Fruit fly (Drosophila melanogaster) whole organism, prepupa: Measurements from ENCODE around the gene CG12009.

ENCODE experiments used
- Blimp-1 ChIP-seq: fragments of 200-800 bp; sonication (Bioruptor generic); optimal IDR thresholded peaks from 3 replicates; lab custom pipeline; 2017; ENCODE audit warnings: missing biosample characterization, missing genetic modification characterization, mild to moderate bottlenecking, moderate library complexity, missing genetic modification reagents
- CG1621 ChIP-seq: fragments of 200-800 bp; sonication (Bioruptor generic); optimal IDR thresholded peaks from 3 replicates; lab custom pipeline; 2018; ENCODE audit warnings: missing biosample characterization, mild to moderate bottlenecking, missing genetic modification characterization
- Eip93F ChIP-seq: fragments of 200-800 bp; sonication (Bioruptor generic); optimal IDR thresholded peaks from 2 replicates; lab custom pipeline; 2016; ENCODE audit warnings: missing biosample characterization, mild to moderate bottlenecking, missing genetic modification characterization
- Ets21C ChIP-seq: fragments of 200-800 bp; sonication (Bioruptor generic); optimal IDR thresholded peaks from 3 replicates; lab custom pipeline; 2016; ENCODE audit warnings: missing biosample characterization, missing genetic modification characterization
- ss ChIP-seq, 2 experiments: fragments of 200-800 bp; sonication (Bioruptor generic); optimal IDR thresholded peaks; 2 replicates in 1 of 2; 3 replicates in 1 of 2; lab custom pipeline; 2017 to 2018; ENCODE audit warnings: mild to moderate bottlenecking in 2 of 2, missing biosample characterization in 2 of 2, missing genetic modification characterization in 2 of 2, moderate library complexity in 1 of 2

DNA sequence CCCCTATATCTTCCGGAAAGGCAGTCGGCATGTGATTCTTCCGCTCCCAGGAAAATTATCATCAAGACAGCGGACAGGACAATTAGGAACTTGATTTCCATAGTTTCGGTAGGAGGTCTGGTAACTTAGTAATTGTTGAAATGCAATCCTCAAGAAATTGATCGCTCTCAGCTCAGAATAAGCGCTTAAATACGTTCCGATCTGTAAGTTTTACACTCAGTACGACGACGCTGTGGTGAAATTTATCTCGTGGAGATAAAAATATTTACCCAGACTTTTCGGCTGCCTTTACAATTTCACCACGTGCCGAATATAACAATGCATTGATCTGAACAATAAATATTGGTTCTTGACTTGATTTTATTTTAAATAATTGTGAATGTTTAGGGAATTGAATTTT is 44.4 kb downstream of the CG12009 start, which contains the start of gene Drsl1:
- TF ChIP-seq Eip93F (GFP tag; lab: Kevin White, UChicago), result no peak
- TF ChIP-seq Blimp-1 (GFP tag; lab: Kevin White, UChicago), result no peak
- TF ChIP-seq Ets21C (GFP tag; lab: Kevin White, UChicago), result no peak
- no peak for TF ChIP-seq ss (GFP tag; optimal IDR thresholded peaks at IDR 0.05; lab: Kevin White, UChicago)
- TF ChIP-seq CG1621 (tag; lab: Kevin White, UChicago), result no peak
